Fruit fly (Drosophila melanogaster) whole organism, embryonic: ENCODE results near the gene Tsf2.

Source experiments
- ATbp ChIP-seq: fragments of 200-800 bp; sonication (Bioruptor generic); optimal IDR thresholded peaks from 2 replicates; lab custom pipeline; 2017; ENCODE audit warnings: missing biosample characterization, mild to moderate bottlenecking, missing genetic modification characterization, missing genetic modification reagents
- Adf1 ChIP-seq: fragments of 200-800 bp; sonication (Bioruptor generic); IDR thresholded peaks from 2 replicates; pipeline ENCODE4 v1.3.6; 2022; ENCODE audit warnings: missing biosample characterization, missing genetic modification characterization
- CG10274 ChIP-seq: fragments of 200-800 bp; sonication (Bioruptor generic); optimal IDR thresholded peaks from 3 replicates; lab custom pipeline; 2017; ENCODE audit warnings: missing biosample characterization, mild to moderate bottlenecking, missing genetic modification characterization
- CG10543 ChIP-seq: fragments of 200-800 bp; sonication (Bioruptor generic); optimal IDR thresholded peaks from 3 replicates; lab custom pipeline; 2017; ENCODE audit warnings: missing biosample characterization, mild to moderate bottlenecking, missing genetic modification characterization, moderate library complexity
- CG11093 ChIP-seq: fragments of 200-800 bp; sonication (Bioruptor generic); IDR thresholded peaks from 3 replicates; pipeline ENCODE4 v1.3.6; 2022; ENCODE audit warnings: missing biosample characterization, missing genetic modification characterization
- CG11504 ChIP-seq: fragments of 200-800 bp; sonication (Bioruptor generic); optimal IDR thresholded peaks from 3 replicates; lab custom pipeline; 2019; ENCODE audit warnings: missing biosample characterization, mild to moderate bottlenecking, missing genetic modification characterization, moderate library complexity
- CG14050 ChIP-seq: fragments of 200-800 bp; sonication (Bioruptor generic); IDR thresholded peaks from 3 replicates; pipeline ENCODE4 v1.3.6; 2022; ENCODE audit warnings: missing biosample characterization, missing genetic modification characterization
- CG15073 ChIP-seq: fragments of 200-800 bp; sonication (Bioruptor generic); optimal IDR thresholded peaks from 2 replicates; lab custom pipeline; 2016; ENCODE audit warnings: missing biosample characterization, missing genetic modification characterization
- CG15601 ChIP-seq: fragments of 200-800 bp; sonication (Bioruptor generic); optimal IDR thresholded peaks from 3 replicates; lab custom pipeline; 2019; ENCODE audit warnings: missing biosample characterization, mild to moderate bottlenecking, missing genetic modification characterization, moderate library complexity
- CG16863 ChIP-seq: fragments of 200-800 bp; sonication (Bioruptor generic); optimal IDR thresholded peaks from 3 replicates; lab custom pipeline; 2016; ENCODE audit warnings: missing biosample characterization, missing genetic modification characterization
- CG18011 ChIP-seq: fragments of 200-800 bp; sonication (Bioruptor generic); optimal IDR thresholded peaks from 2 replicates; lab custom pipeline; 2017; ENCODE audit warnings: missing biosample characterization, missing genetic modification characterization, mild to moderate bottlenecking, moderate library complexity, missing genotype
- CG18619 ChIP-seq: fragments of 200-800 bp; sonication (Bioruptor generic); optimal IDR thresholded peaks from 3 replicates; lab custom pipeline; 2017; ENCODE audit warnings: missing biosample characterization, mild to moderate bottlenecking, missing genetic modification characterization
- CG30403 ChIP-seq: fragments of 200-800 bp; sonication (Bioruptor generic); optimal IDR thresholded peaks from 3 replicates; lab custom pipeline; 2016; ENCODE audit warnings: missing biosample characterization, missing genetic modification characterization
- CG33557 ChIP-seq: fragments of 200-800 bp; sonication (Bioruptor generic); optimal IDR thresholded peaks from 2 replicates; lab custom pipeline; 2019; ENCODE audit warnings: missing biosample characterization, mild to moderate bottlenecking, missing genetic modification characterization, moderate library complexity
- CG4360 ChIP-seq: fragments of 200-800 bp; sonication (Bioruptor generic); IDR thresholded peaks from 2 replicates; pipeline ENCODE4 v1.3.6; 2022; ENCODE audit warnings: missing biosample characterization, missing genetic modification characterization
- CG7786 ChIP-seq: fragments of 200-800 bp; sonication (Bioruptor generic); optimal IDR thresholded peaks from 2 replicates; lab custom pipeline; 2016; ENCODE audit warnings: missing biosample characterization, missing genetic modification characterization
- CoRest ChIP-seq: fragments of 200-800 bp; sonication (Bioruptor generic); optimal IDR thresholded peaks from 3 replicates; lab custom pipeline; 2018; ENCODE audit warnings: missing biosample characterization, mild to moderate bottlenecking, missing genetic modification characterization, moderate library complexity
- Eip74EF ChIP-seq, 2 experiments: fragments of 200-800 bp in 1 of 2; fragments of >200 bp in 1 of 2; sonication (Bioruptor generic) in 1 of 2; optimal IDR thresholded peaks; 2 replicates each; lab custom pipeline; 2017 to 2019; ENCODE audit warnings: missing biosample characterization in 2 of 2, missing genetic modification characterization in 2 of 2, mild to moderate bottlenecking in 1 of 2, moderate library complexity in 1 of 2
- Ets97D ChIP-seq: fragments of 200-800 bp; sonication (Bioruptor generic); optimal IDR thresholded peaks from 3 replicates; lab custom pipeline; 2016; ENCODE audit warnings: missing biosample characterization, missing genetic modification characterization
- Hr3 ChIP-seq: fragments of 200-800 bp; sonication (Bioruptor generic); optimal IDR thresholded peaks from 3 replicates; lab custom pipeline; 2016; ENCODE audit warnings: missing biosample characterization, missing genetic modification characterization
- Hr51 ChIP-seq, 2 experiments: fragments of 200-800 bp; sonication (Bioruptor generic); optimal IDR thresholded peaks; 2 replicates in 1 of 2; 3 replicates in 1 of 2; lab custom pipeline; 2016 to 2018; ENCODE audit warnings: missing biosample characterization in 2 of 2, missing genetic modification characterization in 2 of 2, mild to moderate bottlenecking in 1 of 2, moderate library complexity in 1 of 2
- Ptx1 ChIP-seq: fragments of 200-800 bp; sonication (Bioruptor generic); IDR thresholded peaks from 2 replicates; pipeline ENCODE4 v1.3.6; 2022; ENCODE audit warnings: missing biosample characterization, missing genetic modification characterization
- Stat92E ChIP-seq, 3 experiments: fragments of >200 bp in 2 of 3; fragments of 200-800 bp in 1 of 3; sonication (Bioruptor generic) in 1 of 3; optimal IDR thresholded peaks; 2 replicates each; lab custom pipeline; 2017 to 2019; ENCODE audit warnings: missing biosample characterization in 3 of 3, missing genetic modification characterization in 3 of 3, mild to moderate bottlenecking in 1 of 3, moderate library complexity in 1 of 3
- az2 ChIP-seq: fragments of 200-800 bp; sonication (Bioruptor generic); optimal IDR thresholded peaks from 3 replicates; lab custom pipeline; 2016; ENCODE audit warnings: missing biosample characterization, missing genetic modification characterization
- bcd ChIP-seq: fragments of 200-800 bp; sonication (Bioruptor generic); optimal IDR thresholded peaks from 2 replicates; lab custom pipeline; 2017; ENCODE audit warnings: missing biosample characterization, mild to moderate bottlenecking, missing genetic modification characterization
- bigmax ChIP-seq: fragments of 200-800 bp; sonication (Bioruptor generic); optimal IDR thresholded peaks from 2 replicates; lab custom pipeline; 2018; ENCODE audit warnings: missing biosample characterization, mild to moderate bottlenecking, missing genetic modification characterization
- bsh ChIP-seq, 2 experiments: fragments of 200-800 bp; sonication (Bioruptor generic); optimal IDR thresholded peaks; 2 replicates each; lab custom pipeline; 2017 to 2018; ENCODE audit warnings: mild to moderate bottlenecking in 2 of 2, missing biosample characterization in 2 of 2, missing genetic modification characterization in 2 of 2, moderate library complexity in 1 of 2
- btn ChIP-seq: fragments of 200-800 bp; sonication (Bioruptor generic); optimal IDR thresholded peaks from 2 replicates; lab custom pipeline; 2016; ENCODE audit warnings: missing biosample characterization, missing genetic modification characterization
- ci ChIP-seq: fragments of 200-800 bp; sonication (Bioruptor generic); IDR thresholded peaks from 3 replicates; pipeline ENCODE4 v1.3.6; 2022; ENCODE audit warnings: missing biosample characterization, missing genetic modification characterization
- corto ChIP-seq: fragments of 200-800 bp; sonication (Bioruptor generic); optimal IDR thresholded peaks from 2 replicates; lab custom pipeline; 2016; ENCODE audit warnings: missing biosample characterization, mild to moderate bottlenecking, missing genetic modification characterization, moderate library complexity
- dm ChIP-seq: fragments of 200-800 bp; sonication (Bioruptor generic); optimal IDR thresholded peaks from 3 replicates; lab custom pipeline; 2016; ENCODE audit warnings: missing biosample characterization, missing genetic modification characterization
- fd3F ChIP-seq: fragments of 200-800 bp; sonication (Bioruptor generic); optimal IDR thresholded peaks from 2 replicates; lab custom pipeline; 2018; ENCODE audit warnings: missing biosample characterization, mild to moderate bottlenecking, missing genetic modification characterization, moderate library complexity
- fd64A ChIP-seq: fragments of 200-800 bp; sonication (Bioruptor generic); optimal IDR thresholded peaks from 3 replicates; lab custom pipeline; 2018; ENCODE audit warnings: missing biosample characterization, mild to moderate bottlenecking, missing genetic modification characterization
- gcm2 ChIP-seq: fragments of 200-800 bp; sonication (Bioruptor generic); optimal IDR thresholded peaks from 2 replicates; lab custom pipeline; 2016; ENCODE audit warnings: missing biosample characterization, missing genetic modification characterization
- gem ChIP-seq: fragments of 200-800 bp; sonication (Bioruptor generic); optimal IDR thresholded peaks from 2 replicates; lab custom pipeline; 2019; ENCODE audit warnings: missing biosample characterization, mild to moderate bottlenecking, missing genetic modification characterization, moderate library complexity
- gro ChIP-seq: fragments of 200-800 bp; sonication (Bioruptor generic); optimal IDR thresholded peaks from 2 replicates; lab custom pipeline; 2016; ENCODE audit warnings: missing biosample characterization, missing genetic modification characterization
- gt ChIP-seq: fragments of 200-800 bp; sonication (Bioruptor generic); IDR thresholded peaks from 2 replicates; pipeline ENCODE4 v1.3.6; 2022; ENCODE audit warnings: missing biosample characterization, missing genetic modification characterization
- her ChIP-seq: fragments of 200-800 bp; sonication (Bioruptor generic); optimal IDR thresholded peaks from 2 replicates; lab custom pipeline; 2016; ENCODE audit warnings: missing biosample characterization, missing genetic modification characterization
- mirr ChIP-seq: fragments of 200-800 bp; sonication (Bioruptor generic); optimal IDR thresholded peaks from 3 replicates; lab custom pipeline; 2018; ENCODE audit warnings: missing biosample characterization, mild to moderate bottlenecking, missing genetic modification characterization
- nerfin-2 ChIP-seq: fragments of 200-800 bp; sonication (Bioruptor generic); IDR thresholded peaks from 2 replicates; pipeline ENCODE4 v1.3.6; 2022; ENCODE audit warnings: missing biosample characterization, missing genetic modification characterization; ENCODE audit not compliant: partially characterized antibody
- odd ChIP-seq: fragments of 200-800 bp; sonication (Bioruptor generic); optimal IDR thresholded peaks from 2 replicates; lab custom pipeline; 2017; ENCODE audit warnings: missing biosample characterization, mild to moderate bottlenecking, missing genetic modification characterization
- onecut ChIP-seq: fragments of 200-800 bp; sonication (Bioruptor generic); IDR thresholded peaks from 2 replicates; pipeline ENCODE4 v1.3.6; 2022; ENCODE audit warnings: missing biosample characterization, missing genetic modification characterization
- otp ChIP-seq: fragments of 200-800 bp; sonication (Bioruptor generic); IDR thresholded peaks from 3 replicates; pipeline ENCODE4, ENCODE4 v1.3.6; 2022; ENCODE audit warnings: missing biosample characterization, missing genetic modification characterization
- phol ChIP-seq: fragments of 200-800 bp; sonication (Bioruptor generic); optimal IDR thresholded peaks from 3 replicates; lab custom pipeline; 2018; ENCODE audit warnings: missing biosample characterization, mild to moderate bottlenecking, missing genetic modification characterization, moderate library complexity
- rib ChIP-seq: fragments of 200-800 bp; sonication (Bioruptor generic); IDR thresholded peaks from 2 replicates; pipeline ENCODE4 v1.3.6; 2022; ENCODE audit warnings: missing biosample characterization, missing genetic modification characterization
- sd ChIP-seq: fragments of 200-800 bp; sonication (Bioruptor generic); optimal IDR thresholded peaks from 3 replicates; lab custom pipeline; 2018; ENCODE audit warnings: missing biosample characterization, mild to moderate bottlenecking, missing genetic modification characterization, moderate library complexity
- sug ChIP-seq: fragments of 200-800 bp; optimal IDR thresholded peaks from 2 replicates; lab custom pipeline; 2019; ENCODE audit warnings: missing biosample characterization, mild to moderate bottlenecking, missing genetic modification characterization, moderate library complexity
- tgo ChIP-seq: fragments of 200-800 bp; sonication (Bioruptor generic); IDR thresholded peaks from 3 replicates; pipeline ENCODE4 v1.3.6; 2022; ENCODE audit warnings: missing biosample characterization, missing genetic modification characterization
- ttk ChIP-seq: fragments of 200-800 bp; sonication (Bioruptor generic); IDR thresholded peaks from 2 replicates; pipeline ENCODE4 v2.1.2; 2022; ENCODE audit warnings: missing biosample characterization, missing genetic modification characterization

The Tsf2 gene

dm6 chr3L:12514762-12515215, 18.7 kb downstream of the Tsf2 start, which contains the start of the genes sti and tral (continued):
- TF ChIP-seq CG15073 (GFP tag; lab: Kevin White, UChicago) (no peak), Ets97D (peak; percentile 97), bcd (GFP tag; lab: Kevin White, UChicago) (peak; percentile 89), CG18011 (peak; percentile 82), corto (peak; percentile 81), CG30403 (GFP tag; lab: Kevin White, UChicago) (peak; percentile 95), bigmax (GFP tag; lab: Kevin White, UChicago) (no peak), otp (GFP tag; lab: Robert Waterston, UW) (peak; percentile 77; the same call in 1 of the 3 replicates), sug (peak; percentile 91), CG11504 (tag; lab: Kevin White, UChicago) (no peak), gem (peak; percentile 88), Hr51 (GFP tag; optimal IDR thresholded peaks at IDR 0.05; lab: Kevin White, UChicago) (peak; percentile 79 to 96), odd (GFP tag; lab: Kevin White, UChicago) (peak; percentile 59), CG14050 (GFP tag; lab: Robert Waterston, UW) (peak; percentile 60; the same call in 2 of the 3 replicates), Hr3 (GFP tag; lab: Kevin White, UChicago) (peak; percentile 94), tgo (GFP tag; lab: Robert Waterston, UW) (peak; percentile 87), nerfin-2 (GFP tag; lab: Robert Waterston, UW) (0 out of 2 replicates have a peak, but pooled peaks have one; percentile 31), sd (tag; lab: Kevin White, UChicago) (no peak), Stat92E (GFP tag; optimal IDR thresholded peaks at IDR 0.05; lab: Kevin White, UChicago) (peak in 1 of 3 experiments; percentile 2), CG4360 (GFP tag; lab: Robert Waterston, UW) (peak; percentile 18; the same call in 1 of the 2 replicates), Ptx1 (GFP tag; lab: Robert Waterston, UW) (peak; percentile 90), CoRest (tag; lab: Kevin White, UChicago) (peak; percentile 89), CG10543 (peak; percentile 96), mirr (GFP tag; lab: Kevin White, UChicago) (peak; percentile 84), dm (GFP tag; lab: Kevin White, UChicago) (peak; percentile 87), ci (GFP tag; lab: Robert Waterston, UW) (peak; percentile 89), her (GFP tag; lab: Kevin White, UChicago) (peak; percentile 87), CG7786 (GFP tag; lab: Kevin White, UChicago) (peak; percentile 95), ttk (GFP tag; lab: Robert Waterston, UW) (peak; percentile 84), CG18619 (GFP tag; lab: Kevin White, UChicago) (peak; percentile 84), CG16863 (GFP tag; lab: Kevin White, UChicago) (peak; percentile 92), CG15601 (peak; percentile 76), onecut (GFP tag; lab: Robert Waterston, UW) (peak; percentile 46), gt (GFP tag; lab: Robert Waterston, UW) (peak; percentile 60; the same call in 1 of the 2 replicates), az2 (peak; percentile 89), CG11093 (GFP tag; lab: Robert Waterston, UW) (peak; percentile 82), Adf1 (GFP tag; lab: Robert Waterston, UW) (peak; percentile 93), fd3F (GFP tag; lab: Kevin White, UChicago) (peak; percentile 73), rib (GFP tag; lab: Robert Waterston, UW) (peak; percentile 85), fd64A (GFP tag; lab: Kevin White, UChicago) (peak; percentile 8), ATbp (GFP tag; lab: Kevin White, UChicago) (peak; percentile 60), CG33557 (GFP tag; lab: Kevin White, UChicago) (peak; percentile 78), gro (GFP tag; lab: Kevin White, UChicago) (peak; percentile 95), Eip74EF (GFP tag; optimal IDR thresholded peaks at IDR 0.05; lab: Kevin White, UChicago) (no peak), phol (peak; percentile 88), gcm2 (GFP tag; lab: Kevin White, UChicago) (peak; percentile 82), bsh (GFP tag; optimal IDR thresholded peaks at IDR 0.05; lab: Kevin White, UChicago) (peak; percentile 23 to 76), CG10274 (GFP tag; lab: Kevin White, UChicago) (peak; percentile 61), btn (GFP tag; lab: Kevin White, UChicago) (peak; percentile 74)
